Worm (Caenorhabditis elegans): ENCODE measurements around the gene C08F8.15.
"Not testable (repeated sequence)": the region's sequence is repeated elsewhere in the genome, so short reads cannot be mapped to it uniquely, and the experiment has no call there.

The C08F8.15 gene

ce11 chrIV:11160707-11161106, at the start of gene C08F8.15:
Gene C08F8.15 (minus strand): TSS chrIV:11160807.
- TF ChIP-seq nhr-10 (tag; optimal IDR thresholded peaks at IDR 0.05) = no peak
- no peak for TF ChIP-seq peb-1 (tag; optimal IDR thresholded peaks at IDR 0.05)
- TF ChIP-seq lin-11 (tag; optimal IDR thresholded peaks at IDR 0.05) = no peak
- TF ChIP-seq crh-2 (tag; optimal IDR thresholded peaks at IDR 0.05) = no peak
- TF ChIP-seq nhr-77 (tag; optimal IDR thresholded peaks at IDR 0.05) = no peak
- TF ChIP-seq ztf-4 (tag; optimal IDR thresholded peaks at IDR 0.05) = no peak
- TF ChIP-seq egl-27 (tag; optimal IDR thresholded peaks at IDR 0.05) = no peak
- no peak for TF ChIP-seq ztf-1 (GFP tag; conservative IDR thresholded peaks at IDR 0.05)
- no peak for TF ChIP-seq gmeb-1 (tag; optimal IDR thresholded peaks at IDR 0.05)
- no peak for TF ChIP-seq zag-1 (tag; optimal IDR thresholded peaks at IDR 0.05)
- TF ChIP-seq mdl-1 (tag; optimal IDR thresholded peaks at IDR 0.05) = no peak
- no peak for TF ChIP-seq sma-3 (GFP tag; optimal IDR thresholded peaks at IDR 0.05)
- no peak for TF ChIP-seq alr-1 (tag; optimal IDR thresholded peaks at IDR 0.05)
- TF ChIP-seq ZK546.5 (tag; optimal IDR thresholded peaks at IDR 0.05) = no peak
- TF ChIP-seq C34F6.9 (tag; optimal IDR thresholded peaks at IDR 0.05) = no peak
- TF ChIP-seq nhr-23 (tag; optimal IDR thresholded peaks at IDR 0.05) = no peak
- no peak for TF ChIP-seq R02D3.7 (tag; optimal IDR thresholded peaks at IDR 0.05)
- TF ChIP-seq mbf-1 (tag; optimal IDR thresholded peaks at IDR 0.05) = no peak

DNA sequence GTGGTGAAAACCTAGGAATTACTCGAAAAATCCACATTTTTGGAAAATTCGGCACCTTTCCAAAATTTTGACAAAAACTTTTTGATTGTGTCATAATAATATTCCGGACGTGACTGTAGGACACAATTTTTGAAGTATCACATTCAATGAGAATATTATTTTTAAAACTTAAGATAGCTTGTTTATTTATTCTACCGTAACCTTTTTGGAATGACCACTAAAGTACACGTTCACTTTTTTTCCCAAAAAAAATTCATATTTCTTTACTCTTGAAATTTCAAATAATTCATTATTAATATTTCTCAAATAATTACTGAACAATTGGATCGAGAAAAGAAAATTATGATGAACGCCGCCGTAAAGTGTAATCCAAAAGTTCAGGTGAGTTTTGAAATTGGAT, 46.6 kb upstream of the C08F8.15 start, which contains the start of gene R07H5.9:
TSS of gene R07H5.9 (plus strand) at position 301 of the 400 bp plus-strand sequence.
- TF ChIP-seq F13H6.1 (tag; optimal IDR thresholded peaks at IDR 0.05) (no peak), egl-27 (tag; optimal IDR thresholded peaks at IDR 0.05) (no peak), nhr-25 (tag; optimal IDR thresholded peaks at IDR 0.05) (no peak), ztf-1 (GFP tag; conservative IDR thresholded peaks at IDR 0.05) (no peak), mdl-1 (tag; optimal IDR thresholded peaks at IDR 0.05) (no peak), nhr-12 (tag; optimal IDR thresholded peaks at IDR 0.05) (no peak), nhr-77 (tag; optimal IDR thresholded peaks at IDR 0.05) (no peak), lsy-2 (tag; optimal IDR thresholded peaks at IDR 0.05) (no peak), lin-11 (tag; optimal IDR thresholded peaks at IDR 0.05) (no peak), nhr-11 (tag; optimal IDR thresholded peaks at IDR 0.05) (no peak), unc-39 (tag; optimal IDR thresholded peaks at IDR 0.05) (no peak)

- TF ChIP-seq mab-5 (tag; optimal IDR thresholded peaks at IDR 0.05); sma-3 (GFP tag; optimal IDR thresholded peaks at IDR 0.05); nhr-10 (tag; optimal IDR thresholded peaks at IDR 0.05): not testable (repeated sequence)
These were observed 41.8 kb upstream of the C08F8.15 start, which contains the start of gene R07H5.11 for ce11 chrIV:11202389-11202788. Gene R07H5.11 (plus strand): TSS chrIV:11202768.

DNA sequence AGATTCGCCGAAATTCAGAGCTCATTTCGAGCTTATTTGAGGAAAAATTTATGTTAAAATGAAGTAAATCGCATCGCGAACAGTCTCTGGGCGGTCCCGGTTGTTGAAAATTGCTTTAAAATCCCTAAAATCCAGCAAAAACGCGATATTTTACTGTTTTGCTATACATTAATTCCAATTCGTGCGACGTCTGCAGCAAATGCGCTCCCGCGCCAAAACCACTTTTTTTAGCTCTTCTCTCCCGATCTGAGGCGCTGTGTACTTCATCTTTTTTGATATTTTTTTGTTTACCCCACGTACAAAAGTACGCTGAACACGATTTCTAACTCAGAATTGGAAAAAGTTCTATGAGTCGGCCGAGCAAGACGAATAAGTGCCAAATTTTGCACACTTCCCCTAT, 38.4 kb upstream of the C08F8.15 start, which contains the start of gene R07H5.16:
TSS of gene R07H5.16 (plus strand) at position 348 of the 400 bp plus-strand sequence.
- not testable (repeated sequence) for TF ChIP-seq nhr-10, lin-11, nhr-129 (tag; optimal IDR thresholded peaks at IDR 0.05)

DNA sequence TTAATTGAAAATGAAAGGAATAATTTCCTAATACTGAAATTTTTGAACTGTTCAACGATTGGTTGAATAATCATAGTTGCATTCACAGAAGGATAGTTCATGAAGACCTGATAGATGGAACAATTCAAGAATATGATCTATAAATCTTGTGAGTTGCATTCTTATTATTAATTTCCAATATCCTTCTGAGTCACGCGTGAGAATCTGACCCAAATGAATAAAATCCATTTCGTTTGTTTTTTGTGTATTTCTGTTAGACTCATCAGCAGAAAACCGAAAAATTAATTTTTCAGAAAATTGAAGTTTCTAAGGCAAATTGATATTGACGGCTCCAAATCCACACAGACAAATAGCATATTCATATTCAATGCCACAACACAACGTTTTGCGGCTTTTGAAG, 28.8 kb upstream of the C08F8.15 start, which contains the start of gene fbxb-79:
TSS of gene fbxb-79 (minus strand) at position 101 of the 400 bp plus-strand sequence.
- TF ChIP-seq unc-62 (GFP tag; optimal IDR thresholded peaks at IDR 0.05) (no peak), unc-39 (tag; optimal IDR thresholded peaks at IDR 0.05) (no peak), zag-1 (tag; optimal IDR thresholded peaks at IDR 0.05) (no peak), elt-1 (tag; optimal IDR thresholded peaks at IDR 0.05) (no peak), nhr-6 (tag; optimal IDR thresholded peaks at IDR 0.05) (no peak), fos-1 (tag; optimal IDR thresholded peaks at IDR 0.05) (no peak)

DNA sequence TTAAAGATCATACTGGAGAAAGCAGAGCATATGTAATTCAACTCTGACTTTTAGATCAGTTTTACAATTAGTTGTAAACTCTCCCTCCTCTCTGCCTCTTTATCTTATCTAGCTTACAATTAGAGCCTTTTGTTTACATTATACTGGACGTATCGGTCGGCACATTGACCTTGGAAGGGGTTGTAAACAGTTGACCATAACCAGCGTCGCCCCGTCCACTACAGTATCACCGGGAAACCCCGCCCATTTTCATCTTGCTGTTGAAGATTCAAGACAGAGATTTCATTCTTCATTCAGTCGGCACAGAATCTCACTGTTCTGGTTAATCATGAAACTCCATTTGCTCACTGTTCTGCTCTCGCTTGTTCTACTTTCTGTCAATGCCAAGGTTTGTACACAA, 26.1 kb upstream of the C08F8.15 start, which contains the start of gene sdz-27:
TSS of gene sdz-27 (plus strand) at position 301 of the 400 bp plus-strand sequence.
- TF ChIP-seq Y55F3AM.14 (GFP tag; optimal IDR thresholded peaks at IDR 0.05) (no peak), sma-9 (GFP tag; optimal IDR thresholded peaks at IDR 0.05) (no peak), sma-9 (tag; optimal IDR thresholded peaks at IDR 0.05) (no peak), sma-3 (GFP tag; optimal IDR thresholded peaks at IDR 0.05) (no peak), nhr-129 (tag; optimal IDR thresholded peaks at IDR 0.05) (no peak), lin-11 (tag; optimal IDR thresholded peaks at IDR 0.05) (no peak)
